Fruit fly (Drosophila melanogaster): ENCODE measurements around the gene CG14323.

dm6 chr3R:17583658-17584460 is 38.1 kb downstream of the CG14323 start:
- no peak for TF ChIP-seq Hr83 (GFP tag; optimal IDR thresholded peaks at IDR 0.05; ENCODE audit: poor library complexity, severe bottlenecking)
- TF ChIP-seq N (GFP tag; optimal IDR thresholded peaks at IDR 0.05) = no peak
- peak; percentile 40 for TF ChIP-seq fru (GFP tag; optimal IDR thresholded peaks at IDR 0.05)
- TF ChIP-seq OdsH (GFP tag; optimal IDR thresholded peaks at IDR 0.05) = peak; percentile 22
- no peak for TF ChIP-seq dmrt93B (GFP tag; optimal IDR thresholded peaks at IDR 0.05)
- TF ChIP-seq Dif (GFP tag; optimal IDR thresholded peaks at IDR 0.05; ENCODE audit: partially characterized antibody) = no peak

All from whole organism, wandering third instar larva.